Fruit fly (Drosophila melanogaster) whole organism, embryonic: ENCODE measurements around the gene CG32428.

ENCODE experiments used
- Atf6 ChIP-seq: fragments of 200-800 bp; sonication (Bioruptor generic); IDR thresholded peaks from 2 replicates; pipeline ENCODE4 v1.3.6; 2022; ENCODE audit warnings: missing biosample characterization, missing genetic modification characterization
- CG1024 ChIP-seq: fragments of 200-800 bp; sonication (Bioruptor generic); IDR thresholded peaks from 2 replicates; pipeline ENCODE4 v1.3.6; 2022; ENCODE audit warnings: missing biosample characterization, missing genetic modification characterization
- CG11696 ChIP-seq: fragments of 200-800 bp; sonication (Bioruptor generic); IDR thresholded peaks from 2 replicates; pipeline ENCODE4 v1.3.6; 2022; ENCODE audit warnings: missing biosample characterization, missing genetic modification characterization
- CG11723 ChIP-seq: fragments of 200-800 bp; sonication (Bioruptor generic); optimal IDR thresholded peaks from 2 replicates; lab custom pipeline; 2017; ENCODE audit warnings: missing biosample characterization, mild to moderate bottlenecking, missing genetic modification characterization
- CG12236 ChIP-seq: fragments of 200-800 bp; sonication (Bioruptor generic); optimal IDR thresholded peaks from 2 replicates; lab custom pipeline; 2016; ENCODE audit warnings: missing biosample characterization, missing genetic modification characterization
- CG14014 ChIP-seq: fragments of 200-800 bp; sonication (Bioruptor generic); IDR thresholded peaks from 2 replicates; pipeline ENCODE4 v1.3.6; 2022; ENCODE audit warnings: missing biosample characterization, missing genetic modification characterization
- CG14965 ChIP-seq: fragments of 200-800 bp; sonication (Bioruptor generic); optimal IDR thresholded peaks from 2 replicates; lab custom pipeline; 2016; ENCODE audit warnings: missing biosample characterization, missing genetic modification characterization, borderline replicate concordance
- CG15601 ChIP-seq: fragments of 200-800 bp; sonication (Bioruptor generic); optimal IDR thresholded peaks from 3 replicates; lab custom pipeline; 2019; ENCODE audit warnings: missing biosample characterization, mild to moderate bottlenecking, missing genetic modification characterization, moderate library complexity
- CG31365 ChIP-seq: fragments of 200-800 bp; sonication (Bioruptor generic); optimal IDR thresholded peaks from 2 replicates; lab custom pipeline; 2018; ENCODE audit warnings: missing biosample characterization, mild to moderate bottlenecking, missing genetic modification characterization
- CG32772 ChIP-seq: fragments of 200-800 bp; sonication (Bioruptor generic); IDR thresholded peaks from 2 replicates; pipeline ENCODE4 v1.3.6; 2022; ENCODE audit warnings: missing biosample characterization, missing genetic modification characterization
- CG42726 ChIP-seq: fragments of 200-800 bp; sonication (Bioruptor generic); IDR thresholded peaks from 2 replicates; pipeline ENCODE4 v1.3.6; 2022; ENCODE audit warnings: missing biosample characterization, missing genetic modification characterization; ENCODE audit not compliant: partially characterized antibody
- CG5180 ChIP-seq: fragments of 200-800 bp; sonication (Bioruptor generic); optimal IDR thresholded peaks from 3 replicates; lab custom pipeline; 2017; ENCODE audit warnings: missing biosample characterization, missing genetic modification characterization, mild to moderate bottlenecking, moderate library complexity, missing genetic modification reagents
- CG6683 ChIP-seq: fragments of 200-800 bp; sonication (Bioruptor generic); optimal IDR thresholded peaks from 2 replicates; lab custom pipeline; 2017; ENCODE audit warnings: missing biosample characterization, mild to moderate bottlenecking, missing genetic modification characterization, missing genetic modification reagents
- CG7556 ChIP-seq: fragments of 200-800 bp; sonication (Bioruptor generic); optimal IDR thresholded peaks from 2 replicates; lab custom pipeline; 2017; ENCODE audit warnings: missing biosample characterization, mild to moderate bottlenecking, missing genetic modification characterization
- CG8290 ChIP-seq, 3 experiments: fragments of 200-800 bp; sonication (Bioruptor generic); optimal IDR thresholded peaks; 2 replicates each; lab custom pipeline; 2016 to 2019; ENCODE audit warnings: missing biosample characterization in 3 of 3, missing genetic modification characterization in 3 of 3, mild to moderate bottlenecking in 2 of 3, moderate library complexity in 1 of 3
- CG9437 ChIP-seq: fragments of 200-800 bp; sonication (Bioruptor generic); optimal IDR thresholded peaks from 2 replicates; lab custom pipeline; 2018; ENCODE audit warnings: missing biosample characterization, mild to moderate bottlenecking, missing genetic modification characterization
- CTCF ChIP-seq: fragments of 200-800 bp; sonication (Bioruptor generic); optimal IDR thresholded peaks from 2 replicates; lab custom pipeline; 2017; ENCODE audit warnings: missing biosample characterization, mild to moderate bottlenecking, missing genetic modification characterization, moderate library complexity
- Chrac-16 ChIP-seq: fragments of 200-800 bp; sonication (Bioruptor generic); optimal IDR thresholded peaks from 3 replicates; lab custom pipeline; 2016; ENCODE audit warnings: missing biosample characterization, missing genetic modification characterization
- D19A ChIP-seq: fragments of 200-800 bp; optimal IDR thresholded peaks from 3 replicates; lab custom pipeline; 2019; ENCODE audit warnings: missing biosample characterization, mild to moderate bottlenecking, missing genetic modification characterization, moderate library complexity
- Dad ChIP-seq: fragments of 200-800 bp; sonication (Bioruptor generic); optimal IDR thresholded peaks from 3 replicates; lab custom pipeline; 2016; ENCODE audit warnings: missing biosample characterization, missing genetic modification characterization
- Ets97D ChIP-seq: fragments of 200-800 bp; sonication (Bioruptor generic); optimal IDR thresholded peaks from 3 replicates; lab custom pipeline; 2016; ENCODE audit warnings: missing biosample characterization, missing genetic modification characterization
- HHEX ChIP-seq: fragments of 200-800 bp; sonication (Bioruptor generic); optimal IDR thresholded peaks from 3 replicates; lab custom pipeline; 2017; ENCODE audit warnings: missing biosample characterization, mild to moderate bottlenecking, missing genetic modification characterization, missing genetic modification reagents
- Hey ChIP-seq: fragments of 200-800 bp; sonication (Bioruptor generic); optimal IDR thresholded peaks from 3 replicates; lab custom pipeline; 2018; ENCODE audit warnings: missing biosample characterization, mild to moderate bottlenecking, missing genetic modification characterization
- Hmx ChIP-seq: fragments of 200-800 bp; sonication (Bioruptor generic); optimal IDR thresholded peaks from 2 replicates; lab custom pipeline; 2016; ENCODE audit warnings: missing biosample characterization, missing genetic modification characterization
- Mes4 ChIP-seq: fragments of 200-800 bp; sonication (Bioruptor generic); optimal IDR thresholded peaks from 2 replicates; lab custom pipeline; 2016; ENCODE audit warnings: missing biosample characterization, missing genetic modification characterization
- Mrtf ChIP-seq: fragments of 200-800 bp; sonication (Bioruptor generic); IDR thresholded peaks from 3 replicates; pipeline ENCODE4 v1.3.6; 2022; ENCODE audit warnings: missing biosample characterization, missing genetic modification characterization
- NC2β ChIP-seq: fragments of 200-800 bp; sonication (Bioruptor generic); optimal IDR thresholded peaks from 2 replicates; lab custom pipeline; 2016; ENCODE audit warnings: missing biosample characterization, missing genetic modification characterization
- Pdp1 ChIP-seq, 2 experiments: fragments of 200-800 bp; sonication (Bioruptor generic); optimal IDR thresholded peaks; 3 replicates each; lab custom pipeline; 2016; ENCODE audit warnings: missing biosample characterization in 2 of 2, missing genetic modification characterization in 2 of 2, mild to moderate bottlenecking in 1 of 2, moderate library complexity in 1 of 2
- Side ChIP-seq: fragments of 200-800 bp; sonication (Bioruptor generic); optimal IDR thresholded peaks from 2 replicates; lab custom pipeline; 2016; ENCODE audit warnings: missing biosample characterization, missing genetic modification characterization
- Sin3A ChIP-seq: fragments of >200 bp; optimal IDR thresholded peaks from 2 replicates; lab custom pipeline; 2018
- Sox102F ChIP-seq: fragments of 200-800 bp; sonication (Bioruptor generic); optimal IDR thresholded peaks from 2 replicates; lab custom pipeline; 2018; ENCODE audit warnings: missing biosample characterization, mild to moderate bottlenecking, missing genetic modification characterization, moderate library complexity
- Taf1 ChIP-seq: fragments of 200-800 bp; sonication (Bioruptor generic); IDR thresholded peaks from 2 replicates; pipeline ENCODE4 v1.3.6; 2022; ENCODE audit warnings: missing biosample characterization, missing genetic modification characterization
- al ChIP-seq: fragments of 200-800 bp; sonication (Bioruptor generic); IDR thresholded peaks from 2 replicates; pipeline ENCODE4 v1.3.6; 2022; ENCODE audit warnings: missing biosample characterization, missing genetic modification characterization
- amos ChIP-seq: fragments of 200-800 bp; sonication (Bioruptor generic); IDR thresholded peaks from 2 replicates; pipeline ENCODE4 v1.3.6; 2022; ENCODE audit warnings: missing biosample characterization, missing genetic modification characterization; ENCODE audit not compliant: partially characterized antibody
- bigmax ChIP-seq: fragments of 200-800 bp; sonication (Bioruptor generic); optimal IDR thresholded peaks from 2 replicates; lab custom pipeline; 2018; ENCODE audit warnings: missing biosample characterization, mild to moderate bottlenecking, missing genetic modification characterization
- ci ChIP-seq: fragments of 200-800 bp; sonication (Bioruptor generic); IDR thresholded peaks from 3 replicates; pipeline ENCODE4 v1.3.6; 2022; ENCODE audit warnings: missing biosample characterization, missing genetic modification characterization
- ftz-f1 ChIP-seq: fragments of 200-800 bp; sonication (Bioruptor generic); optimal IDR thresholded peaks from 2 replicates; lab custom pipeline; 2016; ENCODE audit warnings: missing biosample characterization, missing genetic modification characterization
- gcm ChIP-seq: fragments of 200-800 bp; sonication (Bioruptor generic); optimal IDR thresholded peaks from 2 replicates; lab custom pipeline; 2019; ENCODE audit warnings: missing biosample characterization, mild to moderate bottlenecking, missing genetic modification characterization, moderate library complexity
- gcm2 ChIP-seq: fragments of 200-800 bp; sonication (Bioruptor generic); optimal IDR thresholded peaks from 2 replicates; lab custom pipeline; 2016; ENCODE audit warnings: missing biosample characterization, missing genetic modification characterization
- h ChIP-seq: fragments of >200 bp; optimal IDR thresholded peaks from 2 replicates; lab custom pipeline; 2017
- hbn ChIP-seq: fragments of 200-800 bp; sonication (Bioruptor generic); IDR thresholded peaks from 2 replicates; pipeline ENCODE4 v1.3.6; 2022; ENCODE audit warnings: missing biosample characterization, missing genetic modification characterization; ENCODE audit not compliant: partially characterized antibody
- hth ChIP-seq: fragments of >200 bp; optimal IDR thresholded peaks from 2 replicates; lab custom pipeline; 2017; ENCODE audit warnings: inconsistent platforms
- maf-S ChIP-seq: fragments of 200-800 bp; sonication (Bioruptor generic); optimal IDR thresholded peaks from 2 replicates; lab custom pipeline; 2016; ENCODE audit warnings: missing biosample characterization, missing genetic modification characterization
- mirr ChIP-seq: fragments of 200-800 bp; sonication (Bioruptor generic); optimal IDR thresholded peaks from 3 replicates; lab custom pipeline; 2018; ENCODE audit warnings: missing biosample characterization, mild to moderate bottlenecking, missing genetic modification characterization
- oc ChIP-seq: fragments of 200-800 bp; sonication (Bioruptor generic); optimal IDR thresholded peaks from 2 replicates; lab custom pipeline; 2018; ENCODE audit warnings: missing biosample characterization, mild to moderate bottlenecking, missing genetic modification characterization, moderate library complexity
- p53 ChIP-seq: fragments of 200-800 bp; sonication (Bioruptor generic); optimal IDR thresholded peaks from 2 replicates; lab custom pipeline; 2016; ENCODE audit warnings: missing biosample characterization, missing genetic modification characterization
- pan ChIP-seq, 4 experiments: fragments of >200 bp in 3 of 4; fragments of 200-800 bp in 1 of 4; sonication (Bioruptor generic) in 1 of 4; optimal IDR thresholded peaks in 3 of 4; IDR thresholded peaks in 1 of 4; 2 replicates each; pipeline versions ENCODE4 v1.3.6 to Lab custom; 2017 to 2022; ENCODE audit warnings: missing biosample characterization in 2 of 4, missing genetic modification characterization in 2 of 4, mixed read lengths in 1 of 4
- ro ChIP-seq: fragments of 200-800 bp; sonication (Bioruptor generic); IDR thresholded peaks from 2 replicates; pipeline ENCODE4 v1.3.6; 2022; ENCODE audit warnings: missing biosample characterization, missing genetic modification characterization
- tio ChIP-seq: fragments of 200-800 bp; sonication (Bioruptor generic); optimal IDR thresholded peaks from 2 replicates; lab custom pipeline; 2017; ENCODE audit warnings: missing biosample characterization, missing genetic modification characterization, inconsistent platforms
- trem ChIP-seq: fragments of 200-800 bp; optimal IDR thresholded peaks from 3 replicates; lab custom pipeline; 2019; ENCODE audit warnings: missing biosample characterization, mild to moderate bottlenecking, missing genetic modification characterization, moderate library complexity
- vfl ChIP-seq: fragments of 200-800 bp; sonication (Bioruptor generic); optimal IDR thresholded peaks from 2 replicates; lab custom pipeline; 2016; ENCODE audit warnings: missing biosample characterization, missing genetic modification characterization
- wor ChIP-seq: fragments of 200-800 bp; sonication (Bioruptor generic); IDR thresholded peaks from 2 replicates; pipeline ENCODE4 v1.3.6; 2022; ENCODE audit warnings: missing biosample characterization, missing genetic modification characterization

CG32428 gene

DNA sequence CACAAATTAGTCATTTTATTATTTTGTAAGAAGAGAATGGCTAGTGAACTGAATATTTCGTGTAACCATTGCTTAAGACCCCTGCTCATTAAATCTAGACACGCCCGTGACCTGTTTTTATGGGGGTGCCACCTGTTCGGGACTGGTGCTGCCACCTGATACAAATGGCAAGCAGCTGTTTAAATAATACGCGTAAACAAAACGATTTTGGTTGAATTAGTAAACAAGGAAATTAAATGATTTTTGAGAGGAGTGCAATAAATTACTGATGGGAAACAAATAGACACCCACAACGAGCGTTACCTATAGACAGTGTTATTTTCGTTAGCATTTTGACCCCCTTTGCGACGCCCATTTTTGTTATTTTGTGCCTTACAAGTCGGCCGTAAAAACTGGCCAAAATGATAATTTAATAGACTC is 1.3 kb upstream of the CG32428 start (continued):
- TF ChIP-seq Hmx (peak; percentile 34), CG8290 (GFP tag; optimal IDR thresholded peaks at IDR 0.05; lab: Kevin White, UChicago) (peak; percentile 63), CG8290 (tag; optimal IDR thresholded peaks at IDR 0.05; lab: Kevin White, UChicago) (peak; percentile 40 to 95), al (GFP tag; lab: Robert Waterston, UW) (no peak), ci (GFP tag; lab: Robert Waterston, UW) (no peak), mirr (GFP tag; lab: Kevin White, UChicago) (peak; percentile 79), Dad (GFP tag; lab: Kevin White, UChicago) (peak; percentile 78), Side (GFP tag; lab: Kevin White, UChicago) (peak; percentile 81), Hey (tag; lab: Kevin White, UChicago) (peak; percentile 37), Pdp1 (GFP tag; optimal IDR thresholded peaks at IDR 0.05; lab: Kevin White, UChicago) (peak in 1 of 2 experiments; percentile 88), D19A (tag; lab: Kevin White, UChicago) (peak; percentile 82), trem (peak; percentile 70), CG42726 (GFP tag; lab: Robert Waterston, UW) (no peak), oc (tag; lab: Kevin White, UChicago) (peak; percentile 75), Atf6 (GFP tag; lab: Robert Waterston, UW) (no peak), p53 (GFP tag; lab: Kevin White, UChicago) (peak; percentile 64), CG5180 (GFP tag; lab: Kevin White, UChicago) (peak; percentile 74), Chrac-16 (GFP tag; lab: Kevin White, UChicago) (peak; percentile 88), hbn (GFP tag; lab: Robert Waterston, UW) (no peak), CG32772 (GFP tag; lab: Robert Waterston, UW) (no peak), pan (optimal IDR thresholded peaks at IDR 0.05; lab: Kevin White, UChicago) (no peak), pan (GFP tag; optimal IDR thresholded peaks at IDR 0.05 in 1 of 2, IDR thresholded peaks at IDR 0.05 in 1 of 2) (no peak), amos (no peak), ftz-f1 (GFP tag; lab: Kevin White, UChicago) (peak; percentile 49), HHEX (GFP tag; lab: Kevin White, UChicago) (peak; percentile 86), CG15601 (tag; lab: Kevin White, UChicago) (peak; percentile 72), tio (GFP tag; lab: Kevin White, UChicago) (peak; percentile 83), vfl (GFP tag; lab: Kevin White, UChicago) (peak; percentile 81), gcm2 (GFP tag; lab: Kevin White, UChicago) (peak; percentile 47), h (no peak), hth (lab: Kevin White, UChicago) (no peak), NC2β (peak; percentile 73), ro (no peak), maf-S (GFP tag; lab: Kevin White, UChicago) (peak; percentile 78), Mes4 (GFP tag; lab: Kevin White, UChicago) (peak; percentile 67), CG14014 (GFP tag; lab: Robert Waterston, UW) (no peak), CTCF (GFP tag; lab: Kevin White, UChicago) (peak; percentile 27), CG11696 (GFP tag; lab: Robert Waterston, UW) (no peak), Taf1 (no peak), CG11723 (GFP tag; lab: Kevin White, UChicago) (peak; percentile 72), wor (GFP tag; lab: Robert Waterston, UW) (no peak), CG31365 (tag; lab: Kevin White, UChicago) (peak; percentile 69), Mrtf (GFP tag; lab: Robert Waterston, UW) (no peak), CG9437 (GFP tag; lab: Kevin White, UChicago) (peak; percentile 77), CG6683 (GFP tag; lab: Kevin White, UChicago) (peak; percentile 74), bigmax (GFP tag; lab: Kevin White, UChicago) (no peak), CG12236 (GFP tag; lab: Kevin White, UChicago) (peak; percentile 68), Sox102F (GFP tag; lab: Kevin White, UChicago) (peak; percentile 83), CG14965 (GFP tag; lab: Kevin White, UChicago) (no peak), CG1024 (no peak), Sin3A (lab: Kevin White, UChicago) (peak; percentile 35), CG7556 (GFP tag; lab: Kevin White, UChicago) (peak; percentile 84), Ets97D (GFP tag; lab: Kevin White, UChicago) (peak; percentile 85), gcm (GFP tag; lab: Kevin White, UChicago) (peak; percentile 14)
